Fruit fly (Drosophila melanogaster) whole organism: ENCODE data around the gene CG43362.

Experiments
- Dll ChIP-seq: fragments of >200 bp; optimal IDR thresholded peaks from 2 replicates; lab custom pipeline; 2017
- pan ChIP-seq: fragments of >200 bp; optimal IDR thresholded peaks from 2 replicates; lab custom pipeline; 2017
- usp ChIP-seq: fragments of >200 bp; optimal IDR thresholded peaks from 2 replicates; lab custom pipeline; 2017; ENCODE audit warnings: missing biosample characterization, missing genetic modification characterization, mixed read lengths

dm6 chr2L:18325120-18325581 lies 33.9 kb upstream of the CG43362 start:
- TF ChIP-seq usp (GFP tag; lab: Kevin White, UChicago), result no peak
- no peak for TF ChIP-seq pan (lab: Kevin White, UChicago)
- no peak for TF ChIP-seq Dll (lab: Kevin White, UChicago)
